Worm (Caenorhabditis elegans): ENCODE data around the gene F10E7.2.
A peak's percentile ranks its signal among the peaks of the same experiment; 100 is the strongest.

The F10E7.2 gene

DNA sequence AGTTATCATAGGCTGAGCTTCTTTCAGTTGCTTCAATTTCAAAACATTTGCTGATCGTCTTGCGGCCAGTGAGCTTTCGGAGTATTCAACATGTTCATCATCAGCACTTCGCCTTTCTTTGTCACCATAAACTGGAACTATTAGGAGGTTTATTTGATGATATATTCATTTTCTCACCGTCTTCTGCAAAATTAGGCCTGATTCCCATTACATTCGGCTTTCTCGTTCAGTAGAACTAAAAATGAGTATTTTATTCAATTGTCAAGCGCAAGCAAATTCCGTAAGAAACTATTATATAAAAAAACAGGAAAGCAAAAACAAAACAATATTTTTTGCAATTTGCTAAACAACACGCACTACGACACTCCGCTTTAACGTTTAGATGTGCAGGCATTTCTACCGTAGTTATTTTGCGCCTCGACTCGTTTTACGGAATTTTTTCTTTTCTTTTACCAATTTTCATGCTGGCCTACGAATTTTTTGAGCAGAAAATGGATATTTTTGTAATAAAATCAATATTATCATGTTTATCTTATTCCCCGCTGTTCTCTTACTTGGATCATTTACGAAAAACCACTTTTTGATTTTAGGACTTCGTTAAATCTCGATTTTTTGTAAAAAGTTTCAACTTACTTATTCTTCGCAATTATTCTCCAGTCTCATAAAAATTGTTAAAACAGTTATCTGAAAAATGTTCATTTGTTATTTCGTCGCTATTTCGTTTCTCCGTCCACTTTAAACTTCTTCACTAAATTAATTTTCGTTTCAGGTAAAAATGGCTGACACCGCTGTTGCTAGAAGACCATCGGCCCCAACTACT lies 17.0 kb upstream of the F10E7.2 start, which contains the start of the genes farl-11 and rpl-33:
TSS of gene farl-11 (minus strand) at position 242 of the 820 bp plus-strand sequence.
TSS of gene rpl-33 (plus strand) at position 770 of the 820 bp plus-strand sequence.
- no peak for TF ChIP-seq ets-7 (tag; optimal IDR thresholded peaks at IDR 0.05)
- no peak for TF ChIP-seq tbx-37 (GFP tag; conservative IDR thresholded peaks at IDR 0.05)
- TF ChIP-seq F13C5.2 (tag; optimal IDR thresholded peaks at IDR 0.05), result peak; percentile 51
- TF ChIP-seq ceh-13 (GFP tag; optimal IDR thresholded peaks at IDR 0.05), result no peak
- 0 out of 2 replicates have a peak, but pooled peaks have one; percentile 27 for TF ChIP-seq flt-1 (GFP tag; IDR thresholded peaks at IDR 0.05)

DNA sequence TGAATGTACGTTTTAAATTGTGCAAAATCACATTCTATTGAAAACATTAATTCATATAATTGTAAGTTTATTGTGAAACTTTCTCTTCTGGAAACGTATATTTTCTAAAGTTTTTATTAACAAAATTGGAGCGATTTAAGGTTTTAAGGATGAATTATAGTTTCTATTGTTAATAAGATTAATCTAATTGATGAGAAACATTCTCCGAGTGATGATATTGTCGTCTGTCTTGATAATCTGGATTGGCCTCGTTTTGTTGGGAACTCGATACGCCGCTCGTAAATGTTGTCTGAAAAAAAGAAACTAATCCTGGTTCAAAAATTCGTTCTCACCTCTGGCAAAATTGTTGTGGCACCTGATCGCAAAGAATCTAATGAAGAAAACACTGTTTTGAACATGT lies 15.7 kb upstream of the F10E7.2 start:
- no peak for TF ChIP-seq hnd-1 (tag; optimal IDR thresholded peaks at IDR 0.05)
- TF ChIP-seq pes-1 (GFP tag; IDR thresholded peaks at IDR 0.05), result no peak
- TF ChIP-seq hmbx-1 (tag; optimal IDR thresholded peaks at IDR 0.05), result no peak
- TF ChIP-seq tra-4 (tag; optimal IDR thresholded peaks at IDR 0.05), result no peak
- TF ChIP-seq F13C5.2 (tag; optimal IDR thresholded peaks at IDR 0.05), result no peak
- no peak for TF ChIP-seq ets-7 (tag; optimal IDR thresholded peaks at IDR 0.05)
- TF ChIP-seq sea-1 (GFP tag; conservative IDR thresholded peaks at IDR 0.05), result no peak
- no peak for TF ChIP-seq flt-1 (GFP tag; IDR thresholded peaks at IDR 0.05)
- TF ChIP-seq ceh-36 (tag; optimal IDR thresholded peaks at IDR 0.05), result no peak
- TF ChIP-seq ceh-13 (GFP tag; optimal IDR thresholded peaks at IDR 0.05), result no peak
- TF ChIP-seq tbx-37 (GFP tag; conservative IDR thresholded peaks at IDR 0.05), result no peak

DNA sequence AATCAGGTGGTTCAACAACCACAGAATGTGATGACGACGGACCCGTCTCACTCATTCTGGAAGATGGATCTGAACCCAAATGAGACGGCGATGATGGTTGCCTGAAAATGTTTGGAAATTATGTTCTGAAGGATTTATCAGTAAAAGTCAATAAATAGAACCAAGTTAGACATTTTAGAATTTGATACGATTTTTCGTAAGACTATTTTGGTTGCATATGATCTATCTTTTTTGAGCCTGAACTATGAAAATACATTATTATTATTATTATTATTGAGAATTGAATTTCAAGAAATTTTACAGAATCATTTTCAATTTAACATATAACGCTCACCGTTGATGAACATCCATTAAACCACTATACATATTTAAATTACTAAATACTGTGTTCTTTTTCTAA lies 12.1 kb upstream of the F10E7.2 start, which contains the start of gene F10E7.9:
TSS of gene F10E7.9 (minus strand) at position 101 of the 400 bp plus-strand sequence.
- no peak for TF ChIP-seq ets-7 (tag; optimal IDR thresholded peaks at IDR 0.05)
- TF ChIP-seq flt-1 (GFP tag; IDR thresholded peaks at IDR 0.05), result no peak
- TF ChIP-seq ceh-36 (tag; optimal IDR thresholded peaks at IDR 0.05), result no peak
- TF ChIP-seq ama-1 (optimal IDR thresholded peaks at IDR 0.05), result no peak
- no peak for TF ChIP-seq sea-1 (GFP tag; conservative IDR thresholded peaks at IDR 0.05)

DNA sequence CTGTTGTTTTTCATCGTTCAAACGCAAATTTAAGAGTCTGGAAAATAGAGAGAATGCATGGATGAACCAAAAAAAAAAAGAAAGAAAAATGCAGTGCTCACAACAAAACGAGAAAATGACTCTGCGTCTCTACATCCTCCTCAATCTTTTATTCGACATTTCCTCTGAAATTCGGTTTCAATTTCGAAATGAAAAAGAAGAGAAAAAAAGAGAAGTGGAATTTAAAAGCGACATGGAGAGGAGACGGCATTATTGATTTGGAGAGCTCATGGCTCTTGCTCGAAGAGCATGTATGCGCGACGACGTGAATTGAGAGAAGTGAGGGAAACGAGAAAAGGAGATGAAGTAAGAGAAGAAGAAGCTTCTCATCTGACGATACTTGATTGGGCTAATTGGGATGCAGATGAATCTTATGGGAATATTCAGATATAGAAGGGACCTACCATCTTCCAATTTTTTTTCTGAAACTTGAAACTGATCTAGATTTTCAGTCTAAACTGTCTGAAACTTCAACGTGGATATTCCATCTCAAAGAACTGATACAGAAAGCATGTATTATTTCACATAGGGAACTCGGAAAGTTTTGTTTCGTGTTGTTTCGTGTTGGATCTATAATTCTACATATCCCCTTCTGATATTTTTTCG lies 10.9 kb upstream of the F10E7.2 start:
- TF ChIP-seq hmg-4 (GFP tag; optimal IDR thresholded peaks at IDR 0.05) (no peak), aly-1 (tag; optimal IDR thresholded peaks at IDR 0.05) (no peak), tbx-37 (GFP tag; conservative IDR thresholded peaks at IDR 0.05) (no peak), ama-1 (optimal IDR thresholded peaks at IDR 0.05) (no peak), ceh-13 (GFP tag; optimal IDR thresholded peaks at IDR 0.05) (no peak), flt-1 (GFP tag; IDR thresholded peaks at IDR 0.05) (no peak), hnd-1 (tag; optimal IDR thresholded peaks at IDR 0.05) (no peak), scrt-1 (GFP tag; IDR thresholded peaks at IDR 0.05) (no peak), F13C5.2 (tag; optimal IDR thresholded peaks at IDR 0.05) (no peak), ets-7 (tag; optimal IDR thresholded peaks at IDR 0.05) (no peak), ceh-36 (tag; optimal IDR thresholded peaks at IDR 0.05) (no peak), tra-4 (tag; optimal IDR thresholded peaks at IDR 0.05) (no peak), hmbx-1 (tag; optimal IDR thresholded peaks at IDR 0.05) (no peak), B0310.2 (tag; optimal IDR thresholded peaks at IDR 0.05) (no peak), pes-1 (GFP tag; IDR thresholded peaks at IDR 0.05) (no peak), tbx-11 (GFP tag; IDR thresholded peaks at IDR 0.05) (no peak), sea-1 (GFP tag; conservative IDR thresholded peaks at IDR 0.05) (no peak)

DNA sequence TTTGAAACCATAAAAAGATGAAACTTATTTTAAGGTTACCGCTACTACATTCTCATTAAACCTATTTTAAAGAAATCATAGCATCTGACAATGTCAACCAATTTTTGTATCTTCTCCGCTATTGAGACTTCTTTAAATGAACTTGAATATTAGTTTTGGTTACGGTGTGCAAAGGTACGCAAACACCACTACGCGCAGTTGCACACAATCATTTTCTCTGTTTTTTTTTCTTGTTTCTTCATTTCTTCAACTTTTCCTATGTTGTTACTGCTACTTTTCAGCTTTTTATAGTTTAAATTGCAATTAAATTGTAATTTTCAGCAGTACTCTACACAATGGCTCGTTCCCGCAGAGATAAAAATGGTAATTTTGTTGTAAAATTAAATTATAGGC lies 10.4 kb upstream of the F10E7.2 start, which contains the start of gene F10E7.5:
TSS of gene F10E7.5 (plus strand) at position 322 of the 393 bp plus-strand sequence.
- TF ChIP-seq F13C5.2 (tag; optimal IDR thresholded peaks at IDR 0.05) (peak; percentile 68), tbx-11 (GFP tag; IDR thresholded peaks at IDR 0.05) (no peak)

ce11 chrII:7112780-7113179 lies 9.3 kb upstream of the F10E7.2 start, which contains the start of gene F10E7.6:
Gene F10E7.6, plus strand, starts transcription at chrII:7113080.
- TF ChIP-seq tra-4 (tag; optimal IDR thresholded peaks at IDR 0.05), result no peak
- no peak for TF ChIP-seq aly-1 (tag; optimal IDR thresholded peaks at IDR 0.05)
- TF ChIP-seq tbx-37 (GFP tag; conservative IDR thresholded peaks at IDR 0.05), result no peak
- TF ChIP-seq hmbx-1 (tag; optimal IDR thresholded peaks at IDR 0.05), result no peak
- no peak for TF ChIP-seq F13C5.2 (tag; optimal IDR thresholded peaks at IDR 0.05)
- no peak for TF ChIP-seq hnd-1 (tag; optimal IDR thresholded peaks at IDR 0.05)
- no peak for TF ChIP-seq pes-1 (GFP tag; IDR thresholded peaks at IDR 0.05)
- no peak for TF ChIP-seq ceh-13 (GFP tag; optimal IDR thresholded peaks at IDR 0.05)
- TF ChIP-seq B0310.2 (tag; optimal IDR thresholded peaks at IDR 0.05), result no peak
- TF ChIP-seq tbx-11 (GFP tag; IDR thresholded peaks at IDR 0.05), result no peak
- TF ChIP-seq scrt-1 (GFP tag; IDR thresholded peaks at IDR 0.05), result no peak
- TF ChIP-seq ets-7 (tag; optimal IDR thresholded peaks at IDR 0.05), result no peak
- TF ChIP-seq ceh-36 (tag; optimal IDR thresholded peaks at IDR 0.05), result no peak
- TF ChIP-seq hmg-4 (GFP tag; optimal IDR thresholded peaks at IDR 0.05), result no peak
- TF ChIP-seq ama-1 (optimal IDR thresholded peaks at IDR 0.05), result no peak
- no peak for TF ChIP-seq sea-1 (GFP tag; conservative IDR thresholded peaks at IDR 0.05)
- no peak for TF ChIP-seq flt-1 (GFP tag; IDR thresholded peaks at IDR 0.05)

ce11 chrII:7115638-7116037 lies 6.4 kb upstream of the F10E7.2 start, which contains the start of gene cutl-5:
Gene cutl-5, minus strand, starts transcription at chrII:7115906.
- TF ChIP-seq ama-1 (optimal IDR thresholded peaks at IDR 0.05) (no peak), ceh-13 (GFP tag; optimal IDR thresholded peaks at IDR 0.05) (no peak), ets-7 (tag; optimal IDR thresholded peaks at IDR 0.05) (no peak), pes-1 (GFP tag; IDR thresholded peaks at IDR 0.05) (no peak), tbx-11 (GFP tag; IDR thresholded peaks at IDR 0.05) (no peak), hnd-1 (tag; optimal IDR thresholded peaks at IDR 0.05) (no peak), tra-4 (tag; optimal IDR thresholded peaks at IDR 0.05) (no peak), sea-1 (GFP tag; conservative IDR thresholded peaks at IDR 0.05) (no peak), aly-1 (tag; optimal IDR thresholded peaks at IDR 0.05) (no peak), B0310.2 (tag; optimal IDR thresholded peaks at IDR 0.05) (no peak), scrt-1 (GFP tag; IDR thresholded peaks at IDR 0.05) (no peak), F13C5.2 (tag; optimal IDR thresholded peaks at IDR 0.05) (no peak), hmg-4 (GFP tag; optimal IDR thresholded peaks at IDR 0.05) (no peak), hmbx-1 (tag; optimal IDR thresholded peaks at IDR 0.05) (no peak), ceh-36 (tag; optimal IDR thresholded peaks at IDR 0.05) (no peak), flt-1 (GFP tag; IDR thresholded peaks at IDR 0.05) (no peak), tbx-37 (GFP tag; conservative IDR thresholded peaks at IDR 0.05) (no peak)

Measured in whole organism, early embryonic.